Fruit fly (Drosophila melanogaster) whole organism, embryonic: Measurements from ENCODE around the gene CG7991.

Source experiments
- Asciz ChIP-seq: fragments of 200-800 bp; sonication (Bioruptor generic); optimal IDR thresholded peaks from 2 replicates; lab custom pipeline; 2017; ENCODE audit warnings: missing biosample characterization, mild to moderate bottlenecking, missing genetic modification characterization, missing genetic modification reagents
- CG14860 ChIP-seq: fragments of 200-800 bp; sonication (Bioruptor generic); IDR thresholded peaks from 3 replicates; pipeline ENCODE4 v1.3.6; 2022; ENCODE audit warnings: missing biosample characterization, missing genetic modification characterization; ENCODE audit not compliant: partially characterized antibody
- CG15514 ChIP-seq: fragments of 200-800 bp; sonication (Bioruptor generic); optimal IDR thresholded peaks from 3 replicates; lab custom pipeline; 2017; ENCODE audit warnings: missing biosample characterization, missing genetic modification characterization, mild to moderate bottlenecking, moderate library complexity, missing genetic modification reagents
- CG17328 ChIP-seq: fragments of 200-800 bp; sonication (Bioruptor generic); IDR thresholded peaks from 2 replicates; pipeline ENCODE4 v1.3.6; 2022; ENCODE audit warnings: missing biosample characterization, missing genetic modification characterization
- CG3847 ChIP-seq: fragments of 200-800 bp; sonication (Bioruptor generic); IDR thresholded peaks from 2 replicates; pipeline ENCODE4 v1.3.6; 2022; ENCODE audit warnings: missing biosample characterization, missing genetic modification characterization
- CG7745 ChIP-seq: fragments of 200-800 bp; sonication (Bioruptor generic); optimal IDR thresholded peaks from 2 replicates; lab custom pipeline; 2018; ENCODE audit warnings: missing biosample characterization, mild to moderate bottlenecking, missing genetic modification characterization, moderate library complexity
- CG8089 ChIP-seq: fragments of 200-800 bp; sonication (Bioruptor generic); optimal IDR thresholded peaks from 3 replicates; lab custom pipeline; 2016; ENCODE audit warnings: missing biosample characterization, missing genetic modification characterization
- CG9609 ChIP-seq: fragments of 200-800 bp; sonication (Bioruptor generic); optimal IDR thresholded peaks from 3 replicates; lab custom pipeline; 2016; ENCODE audit warnings: missing biosample characterization, missing genetic modification characterization
- Lpt ChIP-seq: fragments of >200 bp; optimal IDR thresholded peaks from 2 replicates; lab custom pipeline; 2018; ENCODE audit warnings: missing biosample characterization, missing genetic modification characterization
- cwo ChIP-seq: fragments of 200-800 bp; sonication (Bioruptor generic); optimal IDR thresholded peaks from 3 replicates; lab custom pipeline; 2017; ENCODE audit warnings: missing biosample characterization, missing genetic modification characterization, mild to moderate bottlenecking, moderate library complexity, missing genetic modification reagents
- lola ChIP-seq, 3 experiments: fragments of >200 bp in 2 of 3; fragments of 200-800 bp in 1 of 3; sonication (Bioruptor generic) in 1 of 3; optimal IDR thresholded peaks; 2 replicates each; lab custom pipeline; 2017 to 2019; ENCODE audit warnings: missing biosample characterization in 3 of 3, missing genetic modification characterization in 3 of 3, mild to moderate bottlenecking in 1 of 3, moderate library complexity in 1 of 3
- luna ChIP-seq: fragments of 200-800 bp; sonication (Bioruptor generic); optimal IDR thresholded peaks from 2 replicates; lab custom pipeline; 2016; ENCODE audit warnings: missing biosample characterization, missing genetic modification characterization
- pzg ChIP-seq: fragments of 200-800 bp; sonication (Bioruptor generic); optimal IDR thresholded peaks from 3 replicates; lab custom pipeline; 2018; ENCODE audit warnings: missing biosample characterization, mild to moderate bottlenecking, missing genetic modification characterization, moderate library complexity
- sc ChIP-seq, 3 experiments: fragments of >200 bp in 2 of 3; fragments of 200-800 bp in 1 of 3; sonication (Bioruptor generic) in 1 of 3; optimal IDR thresholded peaks; 2 replicates in 2 of 3; 3 replicates in 1 of 3; lab custom pipeline; 2017; ENCODE audit warnings: mild to moderate bottlenecking in 1 of 3, missing biosample characterization in 1 of 3, missing genetic modification characterization in 1 of 3, missing genetic modification reagents in 1 of 3

DNA sequence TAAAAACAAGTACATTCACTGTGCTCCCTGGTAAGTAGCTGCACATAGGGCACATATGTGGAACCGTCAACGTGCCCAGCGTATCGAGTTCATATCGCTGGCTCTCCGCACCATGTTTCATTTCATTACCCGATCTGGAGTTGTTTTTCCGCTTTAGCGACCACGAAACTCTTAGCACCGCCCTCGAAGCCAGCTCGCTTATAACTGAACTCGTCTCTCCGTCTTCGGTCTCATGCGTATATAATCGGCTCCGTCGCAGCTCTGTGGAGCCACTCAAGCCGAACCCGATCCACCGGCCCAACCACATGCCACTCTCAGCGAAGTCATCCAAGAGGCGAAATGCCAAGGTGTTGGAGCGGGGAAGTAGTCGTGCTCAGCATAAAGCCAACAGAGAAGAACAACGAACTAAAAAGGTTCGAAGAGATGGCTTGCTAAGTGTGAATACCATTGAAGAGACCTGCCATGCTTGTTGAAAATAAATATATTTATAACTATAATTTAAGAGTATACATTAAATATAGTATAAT, 81.0 kb downstream of the CG7991 start, which contains the start of gene Cht2:
- TF ChIP-seq CG17328 (GFP tag; lab: Robert Waterston, UW), result no peak
- no peak for TF ChIP-seq luna (GFP tag; lab: Kevin White, UChicago)
- no peak for TF ChIP-seq CG15514
- no peak for TF ChIP-seq sc (optimal IDR thresholded peaks at IDR 0.05; lab: Kevin White, UChicago)
- no peak for TF ChIP-seq sc (GFP tag; optimal IDR thresholded peaks at IDR 0.05; lab: Kevin White, UChicago)
- no peak for TF ChIP-seq pzg (GFP tag; lab: Kevin White, UChicago)
- no peak for TF ChIP-seq Asciz
- no peak for TF ChIP-seq Lpt (GFP tag; lab: Kevin White, UChicago)
- no peak for TF ChIP-seq CG14860 (GFP tag; lab: Robert Waterston, UW)
- no peak for TF ChIP-seq lola (GFP tag; optimal IDR thresholded peaks at IDR 0.05; lab: Kevin White, UChicago)
- no peak for TF ChIP-seq CG9609 (GFP tag; lab: Kevin White, UChicago)
- TF ChIP-seq CG8089 (GFP tag; lab: Kevin White, UChicago), result no peak
- TF ChIP-seq cwo (GFP tag; lab: Kevin White, UChicago), result no peak
- TF ChIP-seq CG3847 (GFP tag; lab: Robert Waterston, UW), result no peak
- TF ChIP-seq CG7745 (tag; lab: Kevin White, UChicago), result no peak
